Fruit fly (Drosophila melanogaster) whole organism, adult: Measurements from ENCODE around the gene CG8188.

Experiments used
- CG5204 ChIP-seq: fragments of 200-800 bp; sonication (Bioruptor generic); optimal IDR thresholded peaks from 2 replicates; lab custom pipeline; 2016; ENCODE audit warnings: missing biosample characterization, missing genetic modification characterization
- kay ChIP-seq: fragments of 200-800 bp; sonication (Bioruptor generic); peaks from one replicate; lab custom pipeline; 2016; ENCODE audit warnings: missing biosample characterization, missing genetic modification characterization, borderline replicate concordance
- tj ChIP-seq: fragments of 200-800 bp; sonication (Bioruptor generic); optimal IDR thresholded peaks from 3 replicates; lab custom pipeline; 2017; ENCODE audit warnings: missing biosample characterization, mild to moderate bottlenecking, missing genetic modification characterization, moderate library complexity

dm6 chrX:17658207-17659118, 44.4 kb downstream of the CG8188 start:
- TF ChIP-seq kay (GFP tag; lab: Kevin White, UChicago) (no peak), CG5204 (GFP tag; lab: Kevin White, UChicago) (no peak), tj (GFP tag; lab: Kevin White, UChicago) (no peak)
